Worm (Caenorhabditis elegans) whole organism, young adult: ENCODE data around the gene sri-31.

Source experiments
- C06A6.2 ChIP-seq: fragments of 200-800 bp; sonication (Bioruptor generic); conservative IDR thresholded peaks from 2 replicates; pipeline ENCODE4 v1.3.6; 2022; ENCODE audit warnings: missing genetic modification characterization, missing compliant biosample characterization
- F49E8.2 ChIP-seq: sonication (generic microtip); optimal IDR thresholded peaks from 3 replicates; lab custom pipeline; 2017; ENCODE audit warnings: missing genetic modification characterization, mild to moderate bottlenecking, missing compliant biosample characterization, antibody characterized with exemption, moderate library complexity; ENCODE audit not compliant: insufficient read depth
- K11D2.4 ChIP-seq: fragments of 200-800 bp; sonication (Bioruptor generic); IDR thresholded peaks from 2 replicates; pipeline ENCODE4 v1.3.6; 2022; ENCODE audit warnings: missing genetic modification reagents, missing genetic modification characterization, missing compliant biosample characterization
- K12H6.12 ChIP-seq: fragments of 200-800 bp; sonication (Bioruptor generic); optimal IDR thresholded peaks from 2 replicates; lab custom pipeline; 2018; ENCODE audit warnings: mild to moderate bottlenecking, missing genetic modification characterization, missing compliant biosample characterization
- T07F8.4 ChIP-seq: sonication (generic microtip); optimal IDR thresholded peaks from 2 replicates; lab custom pipeline; 2016; ENCODE audit warnings: mild to moderate bottlenecking, missing genetic modification characterization, moderate library complexity, missing compliant biosample characterization
- Y53F4B.3 ChIP-seq: fragments of 200-800 bp; sonication (Bioruptor generic); IDR thresholded peaks from 2 replicates; pipeline ENCODE4 v1.3.6; 2022; ENCODE audit warnings: missing genetic modification reagents, missing genetic modification characterization, missing compliant biosample characterization
- Y79H2A.3 ChIP-seq: fragments of 200-800 bp; sonication (Bioruptor generic); conservative IDR thresholded peaks from 2 replicates; pipeline ENCODE4 v1.3.6; 2022; ENCODE audit warnings: missing genetic modification reagents, missing genetic modification characterization, missing compliant biosample characterization
- Y95B8A.8 ChIP-seq: fragments of 200-800 bp; sonication (Bioruptor generic); IDR thresholded peaks from 2 replicates; pipeline ENCODE4 v1.3.6; 2022; ENCODE audit warnings: missing genetic modification reagents, missing genetic modification characterization, missing compliant biosample characterization
- ZK185.1 ChIP-seq: sonication (generic microtip); optimal IDR thresholded peaks from 2 replicates; lab custom pipeline; 2016; ENCODE audit warnings: mild to moderate bottlenecking, missing genetic modification characterization, missing compliant biosample characterization; ENCODE audit not compliant: poor library complexity, severe bottlenecking
- ama-1 ChIP-seq, 3 experiments: fragments of 150-350 bp in 1 of 3; sonication (generic microtip) in 2 of 3; optimal IDR thresholded peaks; 2 replicates each; lab custom pipeline; 2014 to 2018; ENCODE audit warnings: missing biosample characterization in 2 of 3, missing genetic modification characterization in 2 of 3, missing genetic modification reagents in 2 of 3
- atf-7 ChIP-seq: sonication (generic microtip); optimal IDR thresholded peaks from 2 replicates; lab custom pipeline; 2017; ENCODE audit warnings: mild to moderate bottlenecking, missing genetic modification characterization, missing compliant biosample characterization
- attf-6 ChIP-seq: fragments of 200-800 bp; sonication (Bioruptor generic); IDR thresholded peaks from 2 replicates; pipeline ENCODE4 v1.3.6; 2022; ENCODE audit warnings: missing genetic modification reagents, missing genetic modification characterization, missing compliant biosample characterization
- bed-1 ChIP-seq: fragments of 200-800 bp; sonication (Bioruptor generic); IDR thresholded peaks from 2 replicates; pipeline ENCODE4 v1.3.6; 2022; ENCODE audit warnings: missing genetic modification reagents, missing genetic modification characterization, missing compliant biosample characterization
- cebp-2 ChIP-seq: fragments of 200-800 bp; sonication (Bioruptor generic); IDR thresholded peaks from 2 replicates; pipeline ENCODE4 v1.3.6; 2022; ENCODE audit warnings: missing genetic modification characterization, missing compliant biosample characterization
- chd-7 ChIP-seq: sonication (generic microtip); optimal IDR thresholded peaks from 2 replicates; lab custom pipeline; 2016; ENCODE audit warnings: mild to moderate bottlenecking, missing genetic modification characterization, moderate library complexity, missing compliant biosample characterization
- dox-1 ChIP-seq: fragments of 200-800 bp; sonication (Bioruptor generic); IDR thresholded peaks from 2 replicates; pipeline ENCODE4 v1.3.6; 2022; ENCODE audit warnings: missing genetic modification reagents, missing genetic modification characterization, missing compliant biosample characterization
- dpl-1 ChIP-seq: fragments of 150-350 bp; optimal IDR thresholded peaks from 2 replicates; lab custom pipeline; 2014; ENCODE audit warnings: missing biosample characterization, missing genetic modification reagents, missing genetic modification characterization
- ets-4 ChIP-seq: fragments of 200-800 bp; sonication (Bioruptor generic); optimal IDR thresholded peaks from 2 replicates; lab custom pipeline; 2018; ENCODE audit warnings: mild to moderate bottlenecking, missing genetic modification characterization, missing compliant biosample characterization
- hmg-1.2 ChIP-seq: fragments of 200-800 bp; sonication (Bioruptor generic); IDR thresholded peaks from 2 replicates; pipeline ENCODE4 v1.3.6; 2022; ENCODE audit warnings: missing genetic modification reagents, missing genetic modification characterization, missing compliant biosample characterization
- let-526 ChIP-seq: fragments of 200-800 bp; sonication (Bioruptor generic); IDR thresholded peaks from 2 replicates; pipeline ENCODE4 v1.3.6; 2022; ENCODE audit warnings: missing genetic modification reagents, missing genetic modification characterization, missing compliant biosample characterization
- lin-26 ChIP-seq: fragments of 200-800 bp; sonication (Bioruptor generic); IDR thresholded peaks from 2 replicates; pipeline ENCODE4 v1.3.6; 2022; ENCODE audit warnings: missing genetic modification reagents, missing genetic modification characterization, missing compliant biosample characterization
- mes-4 ChIP-seq: sonication (generic microtip); optimal IDR thresholded peaks from 2 replicates; lab custom pipeline; 2016; ENCODE audit warnings: missing genotype, missing genetic modification characterization, missing compliant biosample characterization
- nfya-2 ChIP-seq: fragments of 200-800 bp; sonication (Bioruptor generic); IDR thresholded peaks from 2 replicates; pipeline ENCODE4 v1.3.6; 2022; ENCODE audit warnings: missing genetic modification reagents, missing genetic modification characterization, missing compliant biosample characterization
- nfyb-1 ChIP-seq: fragments of 200-800 bp; sonication (Bioruptor generic); IDR thresholded peaks from 2 replicates; pipeline ENCODE4 v1.3.6; 2022; ENCODE audit warnings: missing genetic modification reagents, missing genetic modification characterization, missing compliant biosample characterization
- nhr-27 ChIP-seq: fragments of 200-800 bp; sonication (Bioruptor generic); optimal IDR thresholded peaks from 2 replicates; lab custom pipeline; 2018; ENCODE audit warnings: mild to moderate bottlenecking, missing genetic modification characterization, moderate library complexity, missing compliant biosample characterization
- nhr-90 ChIP-seq: sonication (generic microtip); optimal IDR thresholded peaks from 2 replicates; lab custom pipeline; 2016; ENCODE audit warnings: missing genotype, mild to moderate bottlenecking, missing genetic modification characterization, missing compliant biosample characterization
- pha-4 ChIP-seq: fragments of 150-350 bp; sonication (generic microtip); optimal IDR thresholded peaks from 2 replicates; lab custom pipeline; 2014; ENCODE audit warnings: missing biosample characterization, missing genetic modification reagents, missing genetic modification characterization
- rcor-1 ChIP-seq: fragments of 200-800 bp; sonication (Bioruptor generic); IDR thresholded peaks from 2 replicates; pipeline ENCODE4 v1.3.6; 2022; ENCODE audit warnings: missing genetic modification reagents, missing genetic modification characterization, missing compliant biosample characterization
- sdz-38 ChIP-seq: sonication (generic microtip); optimal IDR thresholded peaks from 2 replicates; lab custom pipeline; 2016; ENCODE audit warnings: missing genotype, missing genetic modification characterization, missing compliant biosample characterization
- snpc-1.1 ChIP-seq: sonication (generic microtip); optimal IDR thresholded peaks from 2 replicates; lab custom pipeline; 2017; ENCODE audit warnings: missing genetic modification characterization, mild to moderate bottlenecking, missing compliant biosample characterization, antibody characterized with exemption, moderate library complexity, missing genotype, missing genetic modification reagents; ENCODE audit not compliant: insufficient read depth
- snpc-4 ChIP-seq, 5 experiments: fragments of 150-350 bp in 1 of 5; sonication (generic microtip) in 4 of 5; optimal IDR thresholded peaks; 2 replicates each; lab custom pipeline; 2014 to 2018; ENCODE audit warnings: missing genetic modification characterization in 5 of 5, missing biosample characterization in 3 of 5, antibody characterized with exemption in 2 of 5, mild to moderate bottlenecking in 2 of 5, missing compliant biosample characterization in 2 of 5, missing genotype in 2 of 5, moderate library complexity in 2 of 5, missing genetic modification reagents in 1 of 5
- xnd-1 ChIP-seq: sonication (generic microtip); optimal IDR thresholded peaks from 2 replicates; lab custom pipeline; 2016; ENCODE audit warnings: missing genotype, missing genetic modification reagents, missing genetic modification characterization, missing compliant biosample characterization
- ztf-28 ChIP-seq: fragments of 200-800 bp; sonication (Bioruptor generic); IDR thresholded peaks from 2 replicates; pipeline ENCODE4 v1.3.6; 2022; ENCODE audit warnings: missing genetic modification reagents, missing genetic modification characterization, missing compliant biosample characterization

Gene sri-31

ce11 chrII:3019807-3020206, 31.0 kb upstream of the sri-31 start, which contains the start of gene clec-3:
Gene clec-3, minus strand, starts transcription at chrII:3019907.
- TF ChIP-seq lin-26 (GFP tag; lab: Robert Waterston, UW) (no peak), K12H6.12 (tag; lab: Kevin White, UChicago) (no peak), dpl-1 (GFP tag; lab: Kevin White, UChicago) (no peak), mes-4 (tag; lab: Kevin White, UChicago) (no peak), C06A6.2 (no peak)

- no peak for TF ChIP-seq Y95B8A.8
- TF ChIP-seq Y79H2A.3 (GFP tag; lab: Robert Waterston, UW) = no peak
- TF ChIP-seq ztf-28 = no peak
- no peak for TF ChIP-seq nhr-27 (tag; lab: Kevin White, UChicago)
- TF ChIP-seq dox-1 (GFP tag; lab: Robert Waterston, UW) = no peak
- TF ChIP-seq pha-4 (tag; lab: Kevin White, UChicago) = no peak
- no peak for TF ChIP-seq Y53F4B.3 (GFP tag; lab: Robert Waterston, UW)
- TF ChIP-seq attf-6 (GFP tag; lab: Robert Waterston, UW) = no peak
- TF ChIP-seq ets-4 = no peak
- TF ChIP-seq nfyb-1 (GFP tag; lab: Robert Waterston, UW) = no peak
- TF ChIP-seq, all 124 proteins: peak for 0
These were observed 29.9 kb upstream of the sri-31 start for ce11 chrII:3020899-3021298.

ce11 chrII:3023381-3023935, 27.3 kb upstream of the sri-31 start, which contains the start of gene clec-2:
Gene clec-2, minus strand, starts transcription at chrII:3023431.
- TF ChIP-seq hmg-1.2 = peak; percentile 39
- TF ChIP-seq dox-1 (GFP tag; lab: Robert Waterston, UW) = no peak
- TF ChIP-seq snpc-4 (GFP tag; optimal IDR thresholded peaks at IDR 0.05; lab: Kevin White, UChicago) = no peak
- peak in 2 of 4 experiments; percentile 69 to 76 for TF ChIP-seq snpc-4 (tag; optimal IDR thresholded peaks at IDR 0.05; lab: Kevin White, UChicago)
- peak; percentile 10 for TF ChIP-seq snpc-1.1 (tag; lab: Kevin White, UChicago)

- TF ChIP-seq nfya-2 (no peak), rcor-1 (GFP tag; lab: Robert Waterston, UW) (no peak), ZK185.1 (tag; lab: Kevin White, UChicago) (no peak), chd-7 (tag; lab: Kevin White, UChicago) (no peak), snpc-4 (GFP tag; optimal IDR thresholded peaks at IDR 0.05; lab: Kevin White, UChicago) (no peak), snpc-4 (tag; optimal IDR thresholded peaks at IDR 0.05; lab: Kevin White, UChicago) (no peak), T07F8.4 (no peak), lin-26 (GFP tag; lab: Robert Waterston, UW) (no peak), xnd-1 (no peak), attf-6 (GFP tag; lab: Robert Waterston, UW) (no peak), let-526 (GFP tag; lab: Robert Waterston, UW) (no peak), ama-1 (optimal IDR thresholded peaks at IDR 0.05; lab: Kevin White, UChicago) (no peak), ama-1 (GFP tag; optimal IDR thresholded peaks at IDR 0.05; lab: Kevin White, UChicago) (no peak), nhr-90 (no peak), K11D2.4 (GFP tag; lab: Robert Waterston, UW) (no peak), snpc-1.1 (tag; lab: Kevin White, UChicago) (no peak), bed-1 (GFP tag; lab: Robert Waterston, UW) (no peak), atf-7 (tag; lab: Kevin White, UChicago) (no peak), cebp-2 (no peak), F49E8.2 (tag; lab: Kevin White, UChicago) (no peak), sdz-38 (tag; lab: Kevin White, UChicago) (no peak)
These were observed 26.1 kb upstream of the sri-31 start for ce11 chrII:3024655-3025054.
